Worm (Caenorhabditis elegans) whole organism, L3 larva: ENCODE data around the gene Y22D7AL.1.

Experiments
- R02D3.7 ChIP-seq: fragments of 150-350 bp; optimal IDR thresholded peaks from 2 replicates; lab custom pipeline; 2014; ENCODE audit warnings: missing biosample characterization, missing genetic modification characterization
- ZK546.5 ChIP-seq: sonication (generic microtip); optimal IDR thresholded peaks from 2 replicates; lab custom pipeline; 2017; ENCODE audit warnings: missing biosample characterization, missing genetic modification characterization
- aly-2 ChIP-seq: fragments of 150-350 bp; optimal IDR thresholded peaks from 2 replicates; lab custom pipeline; 2014; ENCODE audit warnings: missing biosample characterization, missing genetic modification characterization
- ama-1 ChIP-seq: fragments of 150-350 bp; optimal IDR thresholded peaks from 2 replicates; lab custom pipeline; 2018
- ceh-28 ChIP-seq: fragments of 150-350 bp; optimal IDR thresholded peaks from 2 replicates; lab custom pipeline; 2014; ENCODE audit warnings: missing biosample characterization, missing genetic modification reagents, missing genetic modification characterization
- ceh-9 ChIP-seq: sonication (generic microtip); optimal IDR thresholded peaks from 2 replicates; lab custom pipeline; 2018; ENCODE audit warnings: missing biosample characterization, missing genetic modification characterization
- egl-27 ChIP-seq: sonication (generic microtip); optimal IDR thresholded peaks from 4 replicates; lab custom pipeline; 2017; ENCODE audit warnings: missing biosample characterization, missing genetic modification reagents, missing genetic modification characterization
- elt-1 ChIP-seq: fragments of 150-350 bp; optimal IDR thresholded peaks from 2 replicates; lab custom pipeline; 2014; ENCODE audit warnings: missing biosample characterization, missing genetic modification characterization
- elt-2 ChIP-seq: sonication (generic microtip); optimal IDR thresholded peaks from 2 replicates; lab custom pipeline; 2016; ENCODE audit warnings: missing genetic modification reagents, mild to moderate bottlenecking, missing genetic modification characterization, missing compliant biosample characterization
- fkh-10 ChIP-seq: sonication (generic microtip); optimal IDR thresholded peaks from 2 replicates; lab custom pipeline; 2017; ENCODE audit warnings: missing biosample characterization, missing genetic modification reagents, missing genetic modification characterization
- fkh-2 ChIP-seq: fragments of 150-350 bp; optimal IDR thresholded peaks from 2 replicates; lab custom pipeline; 2014; ENCODE audit warnings: missing biosample characterization, missing genetic modification reagents, missing genetic modification characterization
- fos-1 ChIP-seq: fragments of 150-350 bp; optimal IDR thresholded peaks from 2 replicates; lab custom pipeline; 2014; ENCODE audit warnings: missing biosample characterization, missing genetic modification characterization
- hmg-11 ChIP-seq: sonication (generic microtip); optimal IDR thresholded peaks from 2 replicates; lab custom pipeline; 2016; ENCODE audit warnings: missing genetic modification characterization, missing compliant biosample characterization
- jun-1 ChIP-seq: fragments of 150-350 bp; optimal IDR thresholded peaks from 2 replicates; lab custom pipeline; 2014; ENCODE audit warnings: missing biosample characterization, missing genetic modification reagents, missing genetic modification characterization
- lin-15B ChIP-seq: fragments of 150-350 bp; optimal IDR thresholded peaks from 2 replicates; lab custom pipeline; 2014; ENCODE audit warnings: missing biosample characterization, missing genetic modification characterization
- lsy-12 ChIP-seq: sonication (generic microtip); optimal IDR thresholded peaks from 2 replicates; lab custom pipeline; 2016; ENCODE audit warnings: mild to moderate bottlenecking, missing genetic modification characterization, missing compliant biosample characterization
- mdl-1 ChIP-seq: fragments of 150-350 bp; optimal IDR thresholded peaks from 2 replicates; lab custom pipeline; 2014; ENCODE audit warnings: missing biosample characterization, missing genetic modification characterization
- nfya-1 ChIP-seq: sonication (generic microtip); optimal IDR thresholded peaks from 2 replicates; lab custom pipeline; 2017; ENCODE audit warnings: missing genetic modification characterization, mild to moderate bottlenecking, missing compliant biosample characterization, antibody characterized with exemption, moderate library complexity; ENCODE audit not compliant: insufficient read depth
- nhr-11 ChIP-seq: fragments of 150-350 bp; optimal IDR thresholded peaks from 2 replicates; lab custom pipeline; 2014; ENCODE audit warnings: missing biosample characterization, missing genetic modification characterization
- nhr-12 ChIP-seq: fragments of 150-350 bp; optimal IDR thresholded peaks from 2 replicates; lab custom pipeline; 2014; ENCODE audit warnings: missing biosample characterization, missing genetic modification characterization
- nhr-23 ChIP-seq: fragments of 150-350 bp; optimal IDR thresholded peaks from 2 replicates; lab custom pipeline; 2014; ENCODE audit warnings: missing biosample characterization, missing genetic modification reagents, missing genetic modification characterization
- nhr-237 ChIP-seq: fragments of 150-350 bp; optimal IDR thresholded peaks from 2 replicates; lab custom pipeline; 2014; ENCODE audit warnings: missing biosample characterization, missing genetic modification characterization
- nhr-25 ChIP-seq: sonication (generic microtip); optimal IDR thresholded peaks from 2 replicates; lab custom pipeline; 2017; ENCODE audit warnings: missing biosample characterization, missing genetic modification characterization
- nhr-28 ChIP-seq: fragments of 150-350 bp; optimal IDR thresholded peaks from 2 replicates; lab custom pipeline; 2014; ENCODE audit warnings: missing biosample characterization, missing genetic modification characterization
- nhr-43 ChIP-seq: sonication (generic microtip); optimal IDR thresholded peaks from 2 replicates; lab custom pipeline; 2016; ENCODE audit warnings: mild to moderate bottlenecking, missing genetic modification characterization, missing compliant biosample characterization; ENCODE audit not compliant: poor library complexity, severe bottlenecking
- nhr-76 ChIP-seq: fragments of 150-350 bp; sonication (generic microtip); optimal IDR thresholded peaks from 5 replicates; lab custom pipeline; 2014; ENCODE audit warnings: missing biosample characterization, missing genetic modification characterization
- nhr-77 ChIP-seq: fragments of 150-350 bp; optimal IDR thresholded peaks from 2 replicates; lab custom pipeline; 2014; ENCODE audit warnings: missing biosample characterization, missing genetic modification characterization
- pha-4 ChIP-seq: fragments of 150-350 bp; optimal IDR thresholded peaks from 2 replicates; lab custom pipeline; 2014; ENCODE audit warnings: missing biosample characterization, missing genetic modification reagents, missing genetic modification characterization
- pqm-1 ChIP-seq: fragments of 150-350 bp; optimal IDR thresholded peaks from 2 replicates; lab custom pipeline; 2017; ENCODE audit warnings: missing biosample characterization, missing genetic modification characterization, inconsistent platforms
- sea-2 ChIP-seq: fragments of 150-350 bp; sonication (generic microtip); optimal IDR thresholded peaks from 4 replicates; lab custom pipeline; 2014; ENCODE audit warnings: missing biosample characterization, missing genetic modification reagents, missing genetic modification characterization
- skn-1 ChIP-seq: fragments of 150-350 bp; optimal IDR thresholded peaks from 2 replicates; lab custom pipeline; 2014; ENCODE audit warnings: missing biosample characterization, missing genetic modification characterization
- snpc-4 ChIP-seq: fragments of 150-350 bp; optimal IDR thresholded peaks from 2 replicates; lab custom pipeline; 2014; ENCODE audit warnings: missing biosample characterization, missing genetic modification characterization
- unc-39 ChIP-seq: sonication (generic microtip); optimal IDR thresholded peaks from 4 replicates; lab custom pipeline; 2017; ENCODE audit warnings: missing biosample characterization, missing genetic modification characterization
- unc-62 ChIP-seq: fragments of 150-350 bp; sonication (generic microtip); optimal IDR thresholded peaks from 4 replicates; lab custom pipeline; 2014; ENCODE audit warnings: missing biosample characterization, missing genetic modification reagents, missing genetic modification characterization
- ztf-11 ChIP-seq: fragments of 150-350 bp; optimal IDR thresholded peaks from 2 replicates; lab custom pipeline; 2014; ENCODE audit warnings: missing biosample characterization, missing genetic modification characterization

The Y22D7AL.1 gene

ce11 chrIII:1652181-1652580, at the start of gene Y22D7AL.1:
TSS of gene Y22D7AL.1 (plus strand) at chrIII:1652481.
- TF ChIP-seq lsy-12 (tag; lab: Kevin White, UChicago) = no peak
- TF ChIP-seq nhr-77 = no peak
- TF ChIP-seq pqm-1 = no peak
- TF ChIP-seq ztf-11 (tag; lab: Kevin White, UChicago) = no peak
- TF ChIP-seq, all 47 proteins: peak for 0

ce11 chrIII:1602682-1603081, 49.6 kb upstream of the Y22D7AL.1 start:
- TF ChIP-seq pqm-1 (peak; percentile 92), jun-1 (tag; lab: Kevin White, UChicago) (peak; percentile 70), nfya-1 (tag; lab: Kevin White, UChicago) (no peak), elt-2 (peak; percentile 84), skn-1 (no peak), unc-62 (GFP tag; lab: Kevin White, UChicago) (no peak), pha-4 (peak; percentile 87), nhr-237 (tag; lab: Kevin White, UChicago) (no peak), ama-1 (no peak), nhr-25 (no peak), fkh-10 (GFP tag; lab: Kevin White, UChicago) (no peak), snpc-4 (peak; percentile 3)

- TF ChIP-seq snpc-4 = no peak
- no peak for TF ChIP-seq nfya-1 (tag; lab: Kevin White, UChicago)
- no peak for TF ChIP-seq jun-1 (tag; lab: Kevin White, UChicago)
- no peak for TF ChIP-seq nhr-11
- TF ChIP-seq nhr-23 (tag; lab: Kevin White, UChicago) = no peak
- no peak for TF ChIP-seq fkh-2 (tag; lab: Kevin White, UChicago)
- TF ChIP-seq elt-2 = no peak
- no peak for TF ChIP-seq ZK546.5
- no peak for TF ChIP-seq nhr-43 (tag; lab: Kevin White, UChicago)
- no peak for TF ChIP-seq egl-27
- no peak for TF ChIP-seq nhr-28
- TF ChIP-seq fos-1 (tag; lab: Kevin White, UChicago) = no peak
- no peak for TF ChIP-seq lsy-12 (tag; lab: Kevin White, UChicago)
- TF ChIP-seq ceh-9 = no peak
- no peak for TF ChIP-seq unc-62 (GFP tag; lab: Kevin White, UChicago)
- no peak for TF ChIP-seq aly-2 (tag; lab: Kevin White, UChicago)
- no peak for TF ChIP-seq nhr-25
- no peak for TF ChIP-seq nhr-12
- TF ChIP-seq mdl-1 (tag; lab: Kevin White, UChicago) = no peak
Observed at ce11 chrIII:1603776-1604175, 48.5 kb upstream of the Y22D7AL.1 start.

ce11 chrIII:1604514-1604976, 47.7 kb upstream of the Y22D7AL.1 start, which contains the start of gene Y22D7AL.6:
TSS of gene Y22D7AL.6 (plus strand) at chrIII:1604926.
- TF ChIP-seq elt-2 (peak; percentile 37), jun-1 (tag; lab: Kevin White, UChicago) (no peak), unc-62 (GFP tag; lab: Kevin White, UChicago) (no peak), unc-39 (tag; lab: Kevin White, UChicago) (no peak), lsy-12 (tag; lab: Kevin White, UChicago) (peak; percentile 58), hmg-11 (tag; lab: Kevin White, UChicago) (peak; percentile 45), nfya-1 (tag; lab: Kevin White, UChicago) (peak; percentile 32), nhr-23 (tag; lab: Kevin White, UChicago) (peak; percentile 33), egl-27 (peak; percentile 28), nhr-43 (tag; lab: Kevin White, UChicago) (peak; percentile 37), nhr-25 (peak; percentile 43), lin-15B (peak; percentile 2), elt-1 (tag; lab: Kevin White, UChicago) (no peak), nhr-77 (peak; percentile 8), fkh-10 (GFP tag; lab: Kevin White, UChicago) (no peak)

ce11 chrIII:1607659-1608058, 44.6 kb upstream of the Y22D7AL.1 start:
- TF ChIP-seq nhr-76 (tag; lab: Kevin White, UChicago) = no peak
- no peak for TF ChIP-seq unc-62 (GFP tag; lab: Kevin White, UChicago)
- no peak for TF ChIP-seq sea-2 (GFP tag; lab: Kevin White, UChicago)
- no peak for TF ChIP-seq R02D3.7 (tag; lab: Kevin White, UChicago)
- TF ChIP-seq pqm-1 = no peak
- no peak for TF ChIP-seq nfya-1 (tag; lab: Kevin White, UChicago)
- TF ChIP-seq nhr-23 (tag; lab: Kevin White, UChicago) = no peak
- TF ChIP-seq ceh-28 (tag; lab: Kevin White, UChicago) = peak; percentile 74
- TF ChIP-seq nhr-12 = no peak
- TF ChIP-seq, all 47 proteins: peak for 1
